Worm (Caenorhabditis elegans): ENCODE data around the gene sre-45.

Gene sre-45

ce11 chrII:13542991-13543390 lies 25.3 kb downstream of the sre-45 start:
- TF ChIP-seq cog-1 (tag; optimal IDR thresholded peaks at IDR 0.05) (no peak), klf-2 (GFP tag; conservative IDR thresholded peaks at IDR 0.05) (no peak), ref-1 (GFP tag; conservative IDR thresholded peaks at IDR 0.05) (no peak), flt-1 (GFP tag; IDR thresholded peaks at IDR 0.05) (no peak), med-1 (GFP tag; optimal IDR thresholded peaks at IDR 0.05; ENCODE audit: insufficient read depth) (no peak), ztf-23 (GFP tag; IDR thresholded peaks at IDR 0.05) (no peak), ztf-29 (GFP tag; IDR thresholded peaks at IDR 0.05) (no peak), tab-1 (GFP tag; IDR thresholded peaks at IDR 0.05) (no peak), T22C8.4 (GFP tag; IDR thresholded peaks at IDR 0.05) (no peak)

- TF ChIP-seq klf-2 (GFP tag; conservative IDR thresholded peaks at IDR 0.05) (no peak), tab-1 (GFP tag; IDR thresholded peaks at IDR 0.05) (no peak), med-1 (GFP tag; optimal IDR thresholded peaks at IDR 0.05; ENCODE audit: insufficient read depth) (no peak), cog-1 (tag; optimal IDR thresholded peaks at IDR 0.05) (no peak), ref-1 (GFP tag; conservative IDR thresholded peaks at IDR 0.05) (no peak), T22C8.4 (GFP tag; IDR thresholded peaks at IDR 0.05) (no peak), flt-1 (GFP tag; IDR thresholded peaks at IDR 0.05) (no peak), ztf-23 (GFP tag; IDR thresholded peaks at IDR 0.05) (no peak), ztf-29 (GFP tag; IDR thresholded peaks at IDR 0.05) (no peak)
Observed at ce11 chrII:13547545-13547944, 29.8 kb downstream of the sre-45 start, which contains the start of gene ddl-2. TSS of gene ddl-2 (minus strand) at chrII:13547645.

- TF ChIP-seq flt-1 (GFP tag; IDR thresholded peaks at IDR 0.05) (no peak), T22C8.4 (GFP tag; IDR thresholded peaks at IDR 0.05) (no peak), klf-2 (GFP tag; conservative IDR thresholded peaks at IDR 0.05) (no peak)
Observed at ce11 chrII:13560553-13560952, 42.9 kb downstream of the sre-45 start.

ce11 chrII:13567871-13568270 lies 50.2 kb downstream of the sre-45 start, which contains the start of gene Y48E1B.3:
TSS of gene Y48E1B.3 (minus strand) at chrII:13567971.
- TF ChIP-seq ztf-29 (GFP tag; IDR thresholded peaks at IDR 0.05) (no peak), ref-1 (GFP tag; conservative IDR thresholded peaks at IDR 0.05) (no peak), ztf-23 (GFP tag; IDR thresholded peaks at IDR 0.05) (no peak)
